Worm (Caenorhabditis elegans): ENCODE measurements around the gene ZC487.2.

ZC487.2 gene

DNA sequence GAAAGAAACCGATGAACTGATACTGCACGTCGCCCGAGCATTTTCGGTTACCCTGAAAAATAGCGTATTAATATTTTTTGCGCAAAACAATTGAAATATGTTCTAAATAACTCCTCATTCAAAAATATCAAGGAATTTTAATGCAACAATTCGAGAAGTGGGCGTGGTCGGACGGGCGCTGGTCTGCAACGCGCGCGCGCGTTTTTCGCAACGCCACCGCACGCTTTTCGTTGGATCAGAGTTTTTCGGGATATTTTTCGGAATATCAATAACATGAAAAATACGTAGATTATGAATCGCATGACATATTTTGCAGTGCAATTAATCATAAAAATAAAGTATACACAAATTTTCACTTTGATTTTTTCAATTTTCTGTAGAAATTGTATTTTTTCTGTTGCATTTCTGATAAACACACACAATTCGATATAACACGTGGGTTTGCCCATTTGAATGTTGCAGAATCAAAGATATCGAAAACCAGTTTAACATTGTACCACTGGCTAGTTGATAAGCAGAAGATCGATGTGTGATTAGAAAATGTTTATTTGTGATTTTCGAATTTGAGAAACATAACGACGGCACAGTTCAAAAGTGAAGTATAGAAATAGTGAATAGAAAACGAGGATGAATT is 13.1 kb downstream of the ZC487.2 start, which contains the start of gene dlst-1:
TSS of gene dlst-1 (minus strand) at position 52 of the 634 bp plus-strand sequence.
- no peak for TF ChIP-seq ces-1 (GFP tag; optimal IDR thresholded peaks at IDR 0.05)
- TF ChIP-seq M03D4.4 (tag; optimal IDR thresholded peaks at IDR 0.05), result peak; percentile 76
- no peak for TF ChIP-seq unc-39 (tag; optimal IDR thresholded peaks at IDR 0.05)
- peak; percentile 55 for TF ChIP-seq ceh-83 (GFP tag; optimal IDR thresholded peaks at IDR 0.05)
- peak; percentile 13 for TF ChIP-seq bed-3 (GFP tag; optimal IDR thresholded peaks at IDR 0.05)
- TF ChIP-seq blmp-1 (tag; optimal IDR thresholded peaks at IDR 0.05), result no peak
- TF ChIP-seq nhr-28 (tag; optimal IDR thresholded peaks at IDR 0.05), result no peak
- TF ChIP-seq sptf-1 (tag; optimal IDR thresholded peaks at IDR 0.05), result peak; percentile 80
- no peak for TF ChIP-seq ztf-11 (tag; optimal IDR thresholded peaks at IDR 0.05)
- TF ChIP-seq mls-2 (tag; optimal IDR thresholded peaks at IDR 0.05), result peak; percentile 71
- no peak for TF ChIP-seq nhr-237 (tag; optimal IDR thresholded peaks at IDR 0.05)
- no peak for TF ChIP-seq nhr-12 (tag; optimal IDR thresholded peaks at IDR 0.05)
- peak; percentile 22 for TF ChIP-seq unc-120 (tag; optimal IDR thresholded peaks at IDR 0.05; ENCODE audit: poor library complexity, severe bottlenecking)
- TF ChIP-seq nhr-76 (tag; optimal IDR thresholded peaks at IDR 0.05), result no peak
- peak; percentile 7 for TF ChIP-seq cnd-1 (tag; optimal IDR thresholded peaks at IDR 0.05)
- no peak for TF ChIP-seq ham-2 (GFP tag; optimal IDR thresholded peaks at IDR 0.05)
- TF ChIP-seq lsy-2 (tag; optimal IDR thresholded peaks at IDR 0.05), result no peak
- no peak for TF ChIP-seq zip-8 (tag; optimal IDR thresholded peaks at IDR 0.05)
- peak; percentile 44 for TF ChIP-seq mep-1 (tag; optimal IDR thresholded peaks at IDR 0.05)
- peak; percentile 29 for TF ChIP-seq tbx-8 (GFP tag; optimal IDR thresholded peaks at IDR 0.05)
- no peak for TF ChIP-seq nhr-2 (tag; optimal IDR thresholded peaks at IDR 0.05)
- TF ChIP-seq unc-62 (GFP tag; optimal IDR thresholded peaks at IDR 0.05), result no peak
- no peak for TF ChIP-seq hlh-1 (tag; optimal IDR thresholded peaks at IDR 0.05)
- no peak for TF ChIP-seq elt-3 (tag; optimal IDR thresholded peaks at IDR 0.05)
- no peak for TF ChIP-seq sem-2 (GFP tag; optimal IDR thresholded peaks at IDR 0.05)
- TF ChIP-seq mab-5 (tag; optimal IDR thresholded peaks at IDR 0.05), result no peak
- TF ChIP-seq flh-1 (GFP tag; optimal IDR thresholded peaks at IDR 0.05), result no peak
- no peak for TF ChIP-seq snpc-4 (tag; optimal IDR thresholded peaks at IDR 0.05)
- TF ChIP-seq lin-32 (GFP tag; optimal IDR thresholded peaks at IDR 0.05), result no peak
- TF ChIP-seq drap-1 (GFP tag; optimal IDR thresholded peaks at IDR 0.05), result peak; percentile 58
- no peak for TF ChIP-seq elt-1 (tag; optimal IDR thresholded peaks at IDR 0.05; ENCODE audit: borderline replicate concordance, insufficient read depth)
- no peak for TF ChIP-seq lin-13 (tag; optimal IDR thresholded peaks at IDR 0.05)
- TF ChIP-seq ceh-43 (GFP tag; optimal IDR thresholded peaks at IDR 0.05), result peak; percentile 59
- TF ChIP-seq ceh-39 (tag; optimal IDR thresholded peaks at IDR 0.05), result no peak
- no peak for TF ChIP-seq pha-4 (tag; optimal IDR thresholded peaks at IDR 0.05)

DNA sequence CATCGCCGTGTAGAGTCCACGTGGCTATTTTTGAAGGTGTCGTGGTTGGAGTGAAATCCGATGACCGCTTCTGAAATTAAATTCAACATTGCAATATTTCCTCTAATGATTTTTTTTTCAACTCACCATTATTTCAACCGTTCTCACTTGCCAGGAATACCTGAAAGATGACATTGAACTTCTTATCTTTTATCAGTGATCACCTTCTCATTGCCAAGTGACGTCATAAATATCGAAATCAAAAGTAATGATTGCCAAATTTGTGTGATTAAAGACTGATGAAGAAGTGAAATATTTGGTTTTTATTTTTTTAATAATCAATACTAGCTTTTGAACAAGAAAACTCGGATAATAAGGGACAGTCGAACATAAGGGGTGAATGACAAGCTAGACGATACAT is 15.5 kb downstream of the ZC487.2 start, which contains the start of gene W02F12.4:
TSS of gene W02F12.4 (minus strand) at position 164 of the 400 bp plus-strand sequence.
- TF ChIP-seq cnd-1 (tag; optimal IDR thresholded peaks at IDR 0.05) (no peak), zip-8 (tag; optimal IDR thresholded peaks at IDR 0.05) (peak; percentile 3)

DNA sequence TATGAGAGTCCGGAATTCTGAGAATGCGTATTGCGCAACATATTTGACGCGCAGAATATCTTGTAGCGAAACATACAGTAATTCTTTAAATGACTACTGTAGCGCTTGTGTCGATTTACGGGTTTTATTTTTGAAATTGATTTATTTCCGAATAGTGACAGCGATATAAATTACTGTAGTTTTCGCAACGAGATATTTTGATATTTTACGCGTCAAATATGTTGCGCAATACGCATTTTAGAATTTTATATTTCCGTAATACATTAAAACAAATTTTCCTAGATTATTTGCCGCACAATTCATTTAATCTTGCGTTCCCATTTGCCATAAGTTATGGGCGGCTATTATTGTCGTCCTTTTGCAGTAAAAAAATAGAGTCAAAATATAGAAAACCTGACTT is 16.9 kb downstream of the ZC487.2 start:
- no peak for TF ChIP-seq unc-62 (GFP tag; optimal IDR thresholded peaks at IDR 0.05)
- TF ChIP-seq zip-8 (tag; optimal IDR thresholded peaks at IDR 0.05), result peak; percentile 91

DNA sequence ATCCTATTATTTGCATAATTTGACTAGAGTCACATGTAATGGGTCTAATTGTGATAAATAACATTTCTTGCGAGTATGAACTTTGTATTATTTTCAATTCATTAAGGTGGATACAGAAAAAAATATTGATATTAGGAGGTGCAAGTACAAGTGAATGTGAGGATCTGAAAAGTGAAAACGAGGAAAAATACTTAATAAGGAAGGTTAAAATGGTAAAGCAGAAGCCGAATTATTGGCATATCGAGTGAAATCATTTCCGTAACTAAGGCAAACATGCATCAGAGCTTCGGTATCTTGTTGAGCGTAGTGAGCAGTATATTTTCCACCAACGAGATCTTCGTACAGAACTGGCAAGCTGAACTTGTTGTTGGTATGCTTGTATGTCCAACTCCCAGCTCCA is 17.8 kb downstream of the ZC487.2 start:
- TF ChIP-seq ceh-39 (tag; optimal IDR thresholded peaks at IDR 0.05), result no peak
- TF ChIP-seq mab-5 (tag; optimal IDR thresholded peaks at IDR 0.05), result no peak
- TF ChIP-seq sptf-1 (tag; optimal IDR thresholded peaks at IDR 0.05), result no peak
- TF ChIP-seq elt-3 (tag; optimal IDR thresholded peaks at IDR 0.05), result no peak
- no peak for TF ChIP-seq snpc-4 (tag; optimal IDR thresholded peaks at IDR 0.05)
- TF ChIP-seq ces-1 (GFP tag; optimal IDR thresholded peaks at IDR 0.05), result no peak
- TF ChIP-seq tbx-8 (GFP tag; optimal IDR thresholded peaks at IDR 0.05), result no peak
- no peak for TF ChIP-seq ham-2 (GFP tag; optimal IDR thresholded peaks at IDR 0.05)
- TF ChIP-seq pha-4 (tag; optimal IDR thresholded peaks at IDR 0.05), result no peak
- TF ChIP-seq nhr-12 (tag; optimal IDR thresholded peaks at IDR 0.05), result no peak
- no peak for TF ChIP-seq lin-13 (tag; optimal IDR thresholded peaks at IDR 0.05)
- TF ChIP-seq nhr-28 (tag; optimal IDR thresholded peaks at IDR 0.05), result no peak
- no peak for TF ChIP-seq unc-39 (tag; optimal IDR thresholded peaks at IDR 0.05)
- no peak for TF ChIP-seq ztf-11 (tag; optimal IDR thresholded peaks at IDR 0.05)
